Worm (Caenorhabditis elegans): ENCODE measurements around the gene srh-113.
A peak's percentile ranks its signal among the peaks of the same experiment; 100 is the strongest.
"Not testable (repeated sequence)": the region's sequence is repeated elsewhere in the genome, so short reads cannot be mapped to it uniquely, and the experiment has no call there.

srh-113 gene

ce11 chrV:17251364-17251961 lies 38.6 kb downstream of the srh-113 start, which contains the start of gene Y61B8A.6:
Gene Y61B8A.6 (plus strand): TSS chrV:17251911.
- TF ChIP-seq nhr-23 (tag; optimal IDR thresholded peaks at IDR 0.05): no peak

ce11 chrV:17255028-17255427 lies 42.2 kb downstream of the srh-113 start, which contains the start of gene srh-116:
Gene srh-116 (minus strand): TSS chrV:17255128.
- TF ChIP-seq R02D3.7, egl-27, snpc-4 (tag; optimal IDR thresholded peaks at IDR 0.05): not testable (repeated sequence)

ce11 chrV:17255454-17255853 lies 42.6 kb downstream of the srh-113 start, which contains the start of gene srh-115:
Gene srh-115 (plus strand): TSS chrV:17255754.
- TF ChIP-seq sma-9 (GFP tag; optimal IDR thresholded peaks at IDR 0.05) (no peak), sma-9 (tag; optimal IDR thresholded peaks at IDR 0.05) (no peak), lin-11 (tag; optimal IDR thresholded peaks at IDR 0.05) (no peak), elt-3 (tag; optimal IDR thresholded peaks at IDR 0.05) (no peak), nhr-6 (tag; optimal IDR thresholded peaks at IDR 0.05) (no peak), lsy-2 (tag; optimal IDR thresholded peaks at IDR 0.05) (no peak), aly-2 (tag; optimal IDR thresholded peaks at IDR 0.05) (no peak), nhr-23 (tag; optimal IDR thresholded peaks at IDR 0.05) (no peak), mbf-1 (tag; optimal IDR thresholded peaks at IDR 0.05) (no peak), mab-5 (tag; optimal IDR thresholded peaks at IDR 0.05) (no peak), unc-39 (tag; optimal IDR thresholded peaks at IDR 0.05) (no peak), nhr-11 (tag; optimal IDR thresholded peaks at IDR 0.05) (no peak), alr-1 (tag; optimal IDR thresholded peaks at IDR 0.05) (no peak)

- TF ChIP-seq aly-2 (tag; optimal IDR thresholded peaks at IDR 0.05): no peak
- TF ChIP-seq nhr-237 (tag; optimal IDR thresholded peaks at IDR 0.05): no peak
- TF ChIP-seq ztf-1 (GFP tag; conservative IDR thresholded peaks at IDR 0.05): no peak
- TF ChIP-seq crh-2 (tag; optimal IDR thresholded peaks at IDR 0.05): no peak
- no peak for TF ChIP-seq ceh-82 (tag; optimal IDR thresholded peaks at IDR 0.05)
- no peak for TF ChIP-seq unc-62 (GFP tag; optimal IDR thresholded peaks at IDR 0.05)
- no peak for TF ChIP-seq gmeb-1 (tag; optimal IDR thresholded peaks at IDR 0.05)
- no peak for TF ChIP-seq elt-1 (tag; optimal IDR thresholded peaks at IDR 0.05)
- TF ChIP-seq nhr-10 (tag; optimal IDR thresholded peaks at IDR 0.05): no peak
- TF ChIP-seq F13H6.1 (tag; optimal IDR thresholded peaks at IDR 0.05): no peak
- TF ChIP-seq ceh-16 (tag; optimal IDR thresholded peaks at IDR 0.05): no peak
- TF ChIP-seq unc-39 (tag; optimal IDR thresholded peaks at IDR 0.05): no peak
- TF ChIP-seq sma-9 (GFP tag; optimal IDR thresholded peaks at IDR 0.05): no peak
- TF ChIP-seq sma-9 (tag; optimal IDR thresholded peaks at IDR 0.05): no peak
- no peak for TF ChIP-seq nhr-25 (tag; optimal IDR thresholded peaks at IDR 0.05)
- no peak for TF ChIP-seq zag-1 (tag; optimal IDR thresholded peaks at IDR 0.05)
- TF ChIP-seq snpc-4 (tag; optimal IDR thresholded peaks at IDR 0.05): no peak
- no peak for TF ChIP-seq sma-3 (GFP tag; optimal IDR thresholded peaks at IDR 0.05)
- no peak for TF ChIP-seq nhr-11 (tag; optimal IDR thresholded peaks at IDR 0.05)
Observed at ce11 chrV:17257637-17258036, 44.8 kb downstream of the srh-113 start.

ce11 chrV:17258244-17258643 lies 45.4 kb downstream of the srh-113 start:
- TF ChIP-seq crh-2 (tag; optimal IDR thresholded peaks at IDR 0.05) (no peak), skn-1 (tag; optimal IDR thresholded peaks at IDR 0.05) (no peak), sma-9 (GFP tag; optimal IDR thresholded peaks at IDR 0.05) (peak; percentile 23), sma-9 (tag; optimal IDR thresholded peaks at IDR 0.05) (no peak), fos-1 (tag; optimal IDR thresholded peaks at IDR 0.05) (peak; percentile 72), ama-1 (optimal IDR thresholded peaks at IDR 0.05) (no peak), R02D3.7 (tag; optimal IDR thresholded peaks at IDR 0.05) (no peak), nhr-12 (tag; optimal IDR thresholded peaks at IDR 0.05) (no peak), lsy-2 (tag; optimal IDR thresholded peaks at IDR 0.05) (no peak), alr-1 (tag; optimal IDR thresholded peaks at IDR 0.05) (no peak), blmp-1 (tag; optimal IDR thresholded peaks at IDR 0.05; ENCODE audit: insufficient read depth) (no peak), nhr-237 (tag; optimal IDR thresholded peaks at IDR 0.05) (no peak)

All from whole organism, L2 larva.